Worm (Caenorhabditis elegans): ENCODE measurements around the gene K02E2.1.

- TF ChIP-seq unc-120 (tag; optimal IDR thresholded peaks at IDR 0.05; ENCODE audit: poor library complexity, severe bottlenecking) (no peak), nhr-237 (tag; optimal IDR thresholded peaks at IDR 0.05) (no peak), tbx-8 (GFP tag; optimal IDR thresholded peaks at IDR 0.05) (no peak), unc-62 (GFP tag; optimal IDR thresholded peaks at IDR 0.05) (no peak), lin-32 (GFP tag; optimal IDR thresholded peaks at IDR 0.05) (no peak), nhr-12 (tag; optimal IDR thresholded peaks at IDR 0.05) (no peak), mep-1 (tag; optimal IDR thresholded peaks at IDR 0.05) (no peak), ceh-39 (tag; optimal IDR thresholded peaks at IDR 0.05) (no peak)
These were observed 913 bp upstream of the K02E2.1 start for ce11 chrV:20350382-20350781.

Measured in whole organism, mixed stage, embryonic.